Worm (Caenorhabditis elegans) whole organism, mixed stage, embryonic: ENCODE data around the gene T01D1.3.

Experiments used
- M03D4.4 ChIP-seq: sonication (generic microtip); optimal IDR thresholded peaks from 2 replicates; lab custom pipeline; 2017; ENCODE audit warnings: mild to moderate bottlenecking, missing genetic modification characterization, missing compliant biosample characterization
- bed-3 ChIP-seq: fragments of 200-800 bp; sonication (Bioruptor generic); optimal IDR thresholded peaks from 3 replicates; lab custom pipeline; 2018; ENCODE audit warnings: mild to moderate bottlenecking, missing genetic modification characterization, moderate library complexity, missing compliant biosample characterization
- blmp-1 ChIP-seq: fragments of 150-350 bp; optimal IDR thresholded peaks from 2 replicates; lab custom pipeline; 2014; ENCODE audit warnings: missing biosample characterization, missing genetic modification characterization
- ceh-39 ChIP-seq: fragments of 150-350 bp; optimal IDR thresholded peaks from 2 replicates; lab custom pipeline; 2014; ENCODE audit warnings: missing biosample characterization, missing genetic modification characterization
- ceh-43 ChIP-seq: fragments of 200-800 bp; sonication (Bioruptor generic); optimal IDR thresholded peaks from 2 replicates; lab custom pipeline; 2018; ENCODE audit warnings: mild to moderate bottlenecking, missing genetic modification characterization, moderate library complexity, missing compliant biosample characterization
- ceh-83 ChIP-seq: fragments of 200-800 bp; sonication (Bioruptor generic); optimal IDR thresholded peaks from 2 replicates; lab custom pipeline; 2018; ENCODE audit warnings: mild to moderate bottlenecking, missing genetic modification characterization, missing compliant biosample characterization
- ces-1 ChIP-seq: fragments of 150-350 bp; optimal IDR thresholded peaks from 2 replicates; lab custom pipeline; 2014; ENCODE audit warnings: missing biosample characterization, missing genetic modification reagents, missing genetic modification characterization
- cnd-1 ChIP-seq: fragments of 200-800 bp; sonication (Bioruptor generic); optimal IDR thresholded peaks from 2 replicates; lab custom pipeline; 2018; ENCODE audit warnings: mild to moderate bottlenecking, missing genetic modification characterization, missing compliant biosample characterization
- drap-1 ChIP-seq: fragments of 200-800 bp; sonication (Bioruptor generic); optimal IDR thresholded peaks from 3 replicates; lab custom pipeline; 2018; ENCODE audit warnings: mild to moderate bottlenecking, missing genetic modification characterization, missing compliant biosample characterization
- elt-1 ChIP-seq: sonication (generic microtip); optimal IDR thresholded peaks from 2 replicates; lab custom pipeline; 2017; ENCODE audit warnings: missing genetic modification characterization, mild to moderate bottlenecking, missing compliant biosample characterization, antibody characterized with exemption, moderate library complexity, borderline replicate concordance; ENCODE audit not compliant: insufficient read depth
- elt-3 ChIP-seq: fragments of 150-350 bp; optimal IDR thresholded peaks from 2 replicates; lab custom pipeline; 2014; ENCODE audit warnings: missing biosample characterization, missing genetic modification characterization
- flh-1 ChIP-seq: fragments of 200-800 bp; sonication (Bioruptor generic); optimal IDR thresholded peaks from 2 replicates; lab custom pipeline; 2018; ENCODE audit warnings: mild to moderate bottlenecking, missing genetic modification characterization, moderate library complexity, missing compliant biosample characterization
- ham-2 ChIP-seq: fragments of 200-800 bp; sonication (Bioruptor generic); optimal IDR thresholded peaks from 2 replicates; lab custom pipeline; 2018; ENCODE audit warnings: mild to moderate bottlenecking, missing genetic modification characterization, missing compliant biosample characterization
- hlh-1 ChIP-seq: fragments of 150-350 bp; optimal IDR thresholded peaks from 2 replicates; lab custom pipeline; 2014; ENCODE audit warnings: missing biosample characterization, missing genetic modification reagents, missing genetic modification characterization
- lin-13 ChIP-seq: fragments of 150-350 bp; optimal IDR thresholded peaks from 2 replicates; lab custom pipeline; 2014; ENCODE audit warnings: missing biosample characterization, missing genetic modification characterization
- lin-32 ChIP-seq: fragments of 200-800 bp; sonication (Bioruptor generic); optimal IDR thresholded peaks from 2 replicates; lab custom pipeline; 2018; ENCODE audit warnings: mild to moderate bottlenecking, missing genetic modification characterization, missing compliant biosample characterization
- lsy-2 ChIP-seq: fragments of 150-350 bp; optimal IDR thresholded peaks from 2 replicates; lab custom pipeline; 2014; ENCODE audit warnings: missing biosample characterization, missing genetic modification characterization
- mep-1 ChIP-seq: fragments of 150-350 bp; optimal IDR thresholded peaks from 2 replicates; lab custom pipeline; 2017; ENCODE audit warnings: missing biosample characterization, missing genetic modification reagents, missing genetic modification characterization, inconsistent platforms
- mls-2 ChIP-seq: sonication (generic microtip); optimal IDR thresholded peaks from 2 replicates; lab custom pipeline; 2016; ENCODE audit warnings: mild to moderate bottlenecking, missing genetic modification characterization, moderate library complexity, missing compliant biosample characterization
- nhr-12 ChIP-seq: fragments of 150-350 bp; optimal IDR thresholded peaks from 2 replicates; lab custom pipeline; 2014; ENCODE audit warnings: missing biosample characterization, missing genetic modification characterization
- nhr-2 ChIP-seq: fragments of 150-350 bp; optimal IDR thresholded peaks from 2 replicates; lab custom pipeline; 2014; ENCODE audit warnings: missing biosample characterization, missing genetic modification characterization
- nhr-237 ChIP-seq: fragments of 150-350 bp; optimal IDR thresholded peaks from 2 replicates; lab custom pipeline; 2014; ENCODE audit warnings: missing biosample characterization, missing genetic modification characterization
- nhr-28 ChIP-seq: fragments of 150-350 bp; optimal IDR thresholded peaks from 2 replicates; lab custom pipeline; 2014; ENCODE audit warnings: missing biosample characterization, missing genetic modification characterization
- nhr-76 ChIP-seq: sonication (generic microtip); optimal IDR thresholded peaks from 2 replicates; lab custom pipeline; 2017; ENCODE audit warnings: missing biosample characterization, missing genetic modification characterization
- pha-4 ChIP-seq: fragments of 150-350 bp; optimal IDR thresholded peaks from 2 replicates; lab custom pipeline; 2018; ENCODE audit warnings: missing biosample characterization, missing genetic modification reagents, missing genetic modification characterization
- sem-2 ChIP-seq: fragments of 200-800 bp; sonication (Bioruptor generic); optimal IDR thresholded peaks from 2 replicates; lab custom pipeline; 2018; ENCODE audit warnings: mild to moderate bottlenecking, missing genetic modification characterization, missing compliant biosample characterization
- snpc-4 ChIP-seq: fragments of 150-350 bp; optimal IDR thresholded peaks from 2 replicates; lab custom pipeline; 2014; ENCODE audit warnings: missing biosample characterization, missing genetic modification characterization
- sptf-1 ChIP-seq: sonication (generic microtip); optimal IDR thresholded peaks from 2 replicates; lab custom pipeline; 2017; ENCODE audit warnings: mild to moderate bottlenecking, missing genetic modification characterization, moderate library complexity, missing compliant biosample characterization
- unc-120 ChIP-seq: sonication (generic microtip); optimal IDR thresholded peaks from 2 replicates; lab custom pipeline; 2017; ENCODE audit warnings: missing genetic modification characterization, missing compliant biosample characterization; ENCODE audit not compliant: poor library complexity, severe bottlenecking
- unc-39 ChIP-seq: fragments of 150-350 bp; optimal IDR thresholded peaks from 2 replicates; lab custom pipeline; 2014; ENCODE audit warnings: missing biosample characterization, missing genetic modification characterization
- zip-8 ChIP-seq: fragments of 150-350 bp; optimal IDR thresholded peaks from 2 replicates; lab custom pipeline; 2014; ENCODE audit warnings: missing biosample characterization, missing genetic modification characterization
- ztf-11 ChIP-seq: fragments of 150-350 bp; optimal IDR thresholded peaks from 2 replicates; lab custom pipeline; 2014; ENCODE audit warnings: missing biosample characterization, missing genetic modification characterization

T01D1.3 gene

ce11 chrII:194458-194857 lies 18.7 kb upstream of the T01D1.3 start, which contains the start of gene abu-11:
Gene abu-11, minus strand, starts transcription at chrII:194558.
- TF ChIP-seq elt-1 (no peak), lin-13 (tag; lab: Kevin White, UChicago) (no peak), ces-1 (GFP tag; lab: Kevin White, UChicago) (no peak), ztf-11 (tag; lab: Kevin White, UChicago) (no peak), M03D4.4 (no peak), unc-39 (tag; lab: Kevin White, UChicago) (no peak), ceh-83 (GFP tag; lab: Kevin White, UChicago) (no peak), blmp-1 (tag; lab: Kevin White, UChicago) (no peak), nhr-12 (tag; lab: Kevin White, UChicago) (no peak), drap-1 (no peak), mep-1 (tag; lab: Kevin White, UChicago) (no peak), ceh-43 (GFP tag; lab: Kevin White, UChicago) (no peak), nhr-237 (tag; lab: Kevin White, UChicago) (no peak), snpc-4 (no peak), nhr-76 (tag; lab: Kevin White, UChicago) (no peak), cnd-1 (tag; lab: Kevin White, UChicago) (no peak), nhr-28 (no peak)
- TF ChIP-seq, all 35 proteins: peak for 0

DNA sequence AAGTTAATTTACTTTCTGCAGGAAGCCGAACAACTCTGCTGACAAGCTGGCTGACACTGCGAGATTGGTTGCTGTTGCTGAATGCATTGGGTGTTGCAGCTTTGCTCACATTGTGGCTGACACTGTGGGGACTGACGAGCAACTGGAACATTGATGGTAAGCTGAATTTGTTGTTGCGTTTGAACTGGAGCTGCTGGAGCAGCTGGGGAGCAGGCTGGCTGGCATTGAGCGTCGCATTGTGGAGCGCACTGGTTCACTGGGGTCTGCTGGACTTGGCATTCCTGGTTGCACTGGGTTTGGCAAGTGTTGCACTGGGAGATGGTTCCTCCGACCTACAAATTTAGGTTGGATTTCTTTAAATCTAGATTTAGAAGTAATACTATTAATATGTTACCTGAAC lies 16.8 kb upstream of the T01D1.3 start:
- TF ChIP-seq ces-1 (GFP tag; lab: Kevin White, UChicago) (no peak), mep-1 (tag; lab: Kevin White, UChicago) (no peak), nhr-2 (tag; lab: Kevin White, UChicago) (no peak), unc-120 (tag; lab: Kevin White, UChicago) (no peak), nhr-237 (tag; lab: Kevin White, UChicago) (no peak), snpc-4 (no peak), flh-1 (GFP tag; lab: Kevin White, UChicago) (no peak), M03D4.4 (no peak), ham-2 (GFP tag; lab: Kevin White, UChicago) (no peak), lsy-2 (tag; lab: Kevin White, UChicago) (no peak), zip-8 (tag; lab: Kevin White, UChicago) (no peak), nhr-12 (tag; lab: Kevin White, UChicago) (no peak), ceh-43 (GFP tag; lab: Kevin White, UChicago) (no peak), sem-2 (GFP tag; lab: Kevin White, UChicago) (no peak), unc-39 (tag; lab: Kevin White, UChicago) (no peak)

DNA sequence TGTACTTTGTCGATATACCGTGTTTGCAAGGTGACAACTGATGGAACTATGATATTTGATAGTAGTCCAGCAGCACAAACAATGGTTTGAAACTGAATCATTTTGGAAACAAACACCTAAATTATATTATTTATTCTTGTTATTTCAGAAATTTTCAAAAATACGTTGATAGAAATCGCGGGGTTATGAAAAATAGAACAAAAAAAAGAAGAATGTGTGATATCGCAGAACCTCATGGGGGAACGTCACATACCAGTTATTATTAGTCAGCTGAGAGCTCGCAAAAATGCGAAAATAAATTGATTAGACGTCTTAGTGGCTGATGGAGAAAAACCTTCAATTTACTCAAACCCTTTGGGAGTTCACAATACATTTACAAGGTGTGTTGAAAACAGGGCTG lies 13.2 kb upstream of the T01D1.3 start, which contains the start of gene T01D1.5:
Gene T01D1.5, minus strand, starts transcription at position 101 of the 400 bp plus-strand sequence.
- TF ChIP-seq lin-32 (GFP tag; lab: Kevin White, UChicago) (no peak), ceh-43 (GFP tag; lab: Kevin White, UChicago) (no peak), blmp-1 (tag; lab: Kevin White, UChicago) (no peak), drap-1 (no peak), ceh-39 (tag; lab: Kevin White, UChicago) (no peak), nhr-237 (tag; lab: Kevin White, UChicago) (no peak), nhr-2 (tag; lab: Kevin White, UChicago) (no peak), nhr-76 (tag; lab: Kevin White, UChicago) (no peak), lsy-2 (tag; lab: Kevin White, UChicago) (no peak), cnd-1 (tag; lab: Kevin White, UChicago) (no peak), ham-2 (GFP tag; lab: Kevin White, UChicago) (no peak), sptf-1 (tag; lab: Kevin White, UChicago) (no peak), lin-13 (tag; lab: Kevin White, UChicago) (no peak), ceh-83 (GFP tag; lab: Kevin White, UChicago) (no peak)

ce11 chrII:186504-186903 lies 10.7 kb upstream of the T01D1.3 start, which contains the start of gene T01D1.8:
Gene T01D1.8, plus strand, starts transcription at chrII:186739.
- TF ChIP-seq nhr-2 (tag; lab: Kevin White, UChicago) (no peak), ceh-43 (GFP tag; lab: Kevin White, UChicago) (no peak), bed-3 (GFP tag; lab: Kevin White, UChicago) (no peak), hlh-1 (no peak), sem-2 (GFP tag; lab: Kevin White, UChicago) (no peak), blmp-1 (tag; lab: Kevin White, UChicago) (no peak), ceh-83 (GFP tag; lab: Kevin White, UChicago) (no peak), elt-3 (tag; lab: Kevin White, UChicago) (no peak)
- TF ChIP-seq, all 35 proteins: peak for 0

ce11 chrII:178993-179392 lies 3.2 kb upstream of the T01D1.3 start, which contains the start of gene T01D1.4:
Gene T01D1.4, minus strand, starts transcription at chrII:179093.
- TF ChIP-seq sem-2 (GFP tag; lab: Kevin White, UChicago) (no peak), elt-3 (tag; lab: Kevin White, UChicago) (no peak), ceh-43 (GFP tag; lab: Kevin White, UChicago) (no peak), cnd-1 (tag; lab: Kevin White, UChicago) (no peak), pha-4 (tag; lab: Kevin White, UChicago) (no peak), unc-120 (tag; lab: Kevin White, UChicago) (no peak), ceh-83 (GFP tag; lab: Kevin White, UChicago) (no peak), nhr-237 (tag; lab: Kevin White, UChicago) (no peak), unc-39 (tag; lab: Kevin White, UChicago) (no peak), zip-8 (tag; lab: Kevin White, UChicago) (no peak), drap-1 (no peak), mls-2 (no peak), M03D4.4 (no peak), nhr-28 (no peak), elt-1 (no peak)
